Fruit fly (Drosophila melanogaster): Measurements from ENCODE around the gene Saf6.
A peak's percentile ranks its signal among the peaks of the same experiment; 100 is the strongest.

Saf6 gene

dm6 chr2L:821986-822711 lies 6.4 kb upstream of the Saf6 start:
- TF ChIP-seq D1 (tag; optimal IDR thresholded peaks at IDR 0.05) (no peak), CG8159 (tag; optimal IDR thresholded peaks at IDR 0.05) (peak; percentile 88)

dm6 chr2L:821242-821985 lies 5.7 kb upstream of the Saf6 start, which contains the start of gene CG3662:
CG3662 (plus strand) TSS chr2L:821289.
- TF ChIP-seq CG4496 (GFP tag; IDR thresholded peaks at IDR 0.05) (0 out of 3 replicates have a peak, but pooled peaks have one; percentile 36), Snoo (tag; optimal IDR thresholded peaks at IDR 0.05) (no peak), Pif1A (GFP tag; optimal IDR thresholded peaks at IDR 0.05) (no peak)

- TF ChIP-seq CG9948 (tag; optimal IDR thresholded peaks at IDR 0.05), result peak; percentile 68
- TF ChIP-seq Snoo (tag; optimal IDR thresholded peaks at IDR 0.05), result peak; percentile 54
- peak; percentile 75 for TF ChIP-seq CG8159 (tag; optimal IDR thresholded peaks at IDR 0.05)
- no peak for TF ChIP-seq CG14655 (GFP tag; optimal IDR thresholded peaks at IDR 0.05)
- no peak for TF ChIP-seq Pif1A (GFP tag; optimal IDR thresholded peaks at IDR 0.05)
- TF ChIP-seq CG12605 (GFP tag; IDR thresholded peaks at IDR 0.05), result no peak
- no peak for TF ChIP-seq EcR (GFP tag; optimal IDR thresholded peaks at IDR 0.05)
- peak; percentile 76 for TF ChIP-seq CG15710 (tag; optimal IDR thresholded peaks at IDR 0.05)
- TF ChIP-seq CG32121 (GFP tag; IDR thresholded peaks at IDR 0.05), result peak; percentile 67; the same call in 1 of the 2 replicates
- 0 out of 3 replicates have a peak, but pooled peaks have one; percentile 42 for TF ChIP-seq fd96Ca (GFP tag; IDR thresholded peaks at IDR 0.05)
- TF ChIP-seq CG8301 (tag; optimal IDR thresholded peaks at IDR 0.05), result peak; percentile 51
- TF ChIP-seq CG4496 (GFP tag; IDR thresholded peaks at IDR 0.05), result peak; percentile 64
- TF ChIP-seq CG10348 (GFP tag; IDR thresholded peaks at IDR 0.05), result no peak
- peak; percentile 28 for TF ChIP-seq Ets98B (GFP tag; IDR thresholded peaks at IDR 0.05)
- TF ChIP-seq gl (tag; optimal IDR thresholded peaks at IDR 0.05), result no peak
- TF ChIP-seq Pif1B (GFP tag; optimal IDR thresholded peaks at IDR 0.05), result no peak
- TF ChIP-seq CG13204 (GFP tag; optimal IDR thresholded peaks at IDR 0.05), result no peak
- peak; percentile 68 for TF ChIP-seq CG17806 (tag; optimal IDR thresholded peaks at IDR 0.05)
- peak; percentile 49 for TF ChIP-seq CG34367 (tag; optimal IDR thresholded peaks at IDR 0.05)
- TF ChIP-seq rn (GFP tag; IDR thresholded peaks at IDR 0.05), result peak; percentile 50; the same call in 1 of the 2 replicates
- TF ChIP-seq D1 (tag; optimal IDR thresholded peaks at IDR 0.05), result no peak
Measured at dm6 chr2L:819315-820032, 3.7 kb upstream of the Saf6 start, which contains the start of the genes PGAP2 and Clp. PGAP2 (minus strand) TSS chr2L:819508. Clp (plus strand) TSS chr2L:819964.

dm6 chr2L:817850-818249 lies 2.1 kb upstream of the Saf6 start, which contains the start of gene CG15880:
CG15880 (minus strand) TSS chr2L:817950.
- TF ChIP-seq CG34367 (tag; optimal IDR thresholded peaks at IDR 0.05), result no peak
- no peak for TF ChIP-seq CG14655 (GFP tag; optimal IDR thresholded peaks at IDR 0.05)
- no peak for TF ChIP-seq gl (tag; optimal IDR thresholded peaks at IDR 0.05)
- no peak for TF ChIP-seq CG4496 (GFP tag; IDR thresholded peaks at IDR 0.05)
- no peak for TF ChIP-seq Pif1B (GFP tag; optimal IDR thresholded peaks at IDR 0.05)
- TF ChIP-seq fd96Ca (GFP tag; IDR thresholded peaks at IDR 0.05), result no peak
- no peak for TF ChIP-seq Snoo (tag; optimal IDR thresholded peaks at IDR 0.05)
- no peak for TF ChIP-seq CG8159 (tag; optimal IDR thresholded peaks at IDR 0.05)
- no peak for TF ChIP-seq Pif1A (GFP tag; optimal IDR thresholded peaks at IDR 0.05)
- TF ChIP-seq CG15710 (tag; optimal IDR thresholded peaks at IDR 0.05), result no peak
- no peak for TF ChIP-seq rn (GFP tag; IDR thresholded peaks at IDR 0.05)
- TF ChIP-seq CG9948 (tag; optimal IDR thresholded peaks at IDR 0.05), result no peak
- no peak for TF ChIP-seq CG13204 (GFP tag; optimal IDR thresholded peaks at IDR 0.05)
- no peak for TF ChIP-seq CG17806 (tag; optimal IDR thresholded peaks at IDR 0.05)
- TF ChIP-seq CG12605 (GFP tag; IDR thresholded peaks at IDR 0.05), result no peak
- TF ChIP-seq CG8301 (tag; optimal IDR thresholded peaks at IDR 0.05), result no peak
- TF ChIP-seq EcR (GFP tag; optimal IDR thresholded peaks at IDR 0.05), result no peak
- TF ChIP-seq CG32121 (GFP tag; IDR thresholded peaks at IDR 0.05), result no peak

dm6 chr2L:811405-811804 lies 4.3 kb downstream of the Saf6 start, which contains the start of gene Dbp21E2:
Dbp21E2 (plus strand) TSS chr2L:811584.
- TF ChIP-seq CG8159 (tag; optimal IDR thresholded peaks at IDR 0.05) (no peak), D1 (tag; optimal IDR thresholded peaks at IDR 0.05) (no peak), Pif1B (GFP tag; optimal IDR thresholded peaks at IDR 0.05) (no peak), Pif1A (GFP tag; optimal IDR thresholded peaks at IDR 0.05) (no peak), CG12605 (GFP tag; IDR thresholded peaks at IDR 0.05) (no peak), CG10348 (GFP tag; IDR thresholded peaks at IDR 0.05) (no peak), CG4496 (GFP tag; IDR thresholded peaks at IDR 0.05) (no peak), fd96Ca (GFP tag; IDR thresholded peaks at IDR 0.05) (no peak), Ets98B (GFP tag; IDR thresholded peaks at IDR 0.05) (no peak), CG32121 (GFP tag; IDR thresholded peaks at IDR 0.05) (no peak), CG14655 (GFP tag; optimal IDR thresholded peaks at IDR 0.05) (no peak)

All from whole organism, pupa.